Fruit fly (Drosophila melanogaster) whole organism, embryonic: ENCODE results near the gene CG31717.

Experiments
- B-H2 ChIP-seq: fragments of 200-800 bp; sonication (Bioruptor generic); optimal IDR thresholded peaks from 2 replicates; lab custom pipeline; 2018; ENCODE audit warnings: missing biosample characterization, mild to moderate bottlenecking, missing genetic modification characterization
- BEAF-32 ChIP-seq: fragments of 200-800 bp; sonication (Bioruptor generic); optimal IDR thresholded peaks from 3 replicates; lab custom pipeline; 2017; ENCODE audit warnings: missing biosample characterization, missing genetic modification characterization, mild to moderate bottlenecking, moderate library complexity, missing genetic modification reagents
- Bgb ChIP-seq: fragments of 200-800 bp; sonication (Bioruptor generic); IDR thresholded peaks from 2 replicates; pipeline ENCODE4 v1.3.6; 2022; ENCODE audit warnings: missing biosample characterization, missing genetic modification characterization; ENCODE audit not compliant: partially characterized antibody
- CG1024 ChIP-seq: fragments of 200-800 bp; sonication (Bioruptor generic); IDR thresholded peaks from 2 replicates; pipeline ENCODE4 v1.3.6; 2022; ENCODE audit warnings: missing biosample characterization, missing genetic modification characterization
- CG10267 ChIP-seq: fragments of 200-800 bp; sonication (Bioruptor generic); optimal IDR thresholded peaks from 2 replicates; lab custom pipeline; 2018; ENCODE audit warnings: missing biosample characterization, mild to moderate bottlenecking, missing genetic modification characterization, moderate library complexity
- CG15696 ChIP-seq: fragments of 200-800 bp; sonication (Bioruptor generic); optimal IDR thresholded peaks from 2 replicates; lab custom pipeline; 2019; ENCODE audit warnings: missing biosample characterization, mild to moderate bottlenecking, missing genetic modification characterization, moderate library complexity
- CG1603 ChIP-seq: fragments of 200-800 bp; sonication (Bioruptor generic); optimal IDR thresholded peaks from 2 replicates; lab custom pipeline; 2019; ENCODE audit warnings: missing biosample characterization, mild to moderate bottlenecking, missing genetic modification characterization, moderate library complexity
- CG17829 ChIP-seq: fragments of 200-800 bp; optimal IDR thresholded peaks from 2 replicates; lab custom pipeline; 2019; ENCODE audit warnings: missing biosample characterization, mild to moderate bottlenecking, missing genetic modification characterization, moderate library complexity
- CG2116 ChIP-seq: fragments of 200-800 bp; sonication (Bioruptor generic); optimal IDR thresholded peaks from 3 replicates; lab custom pipeline; 2018; ENCODE audit warnings: missing biosample characterization, mild to moderate bottlenecking, missing genetic modification characterization
- CG30020 ChIP-seq: fragments of 200-800 bp; optimal IDR thresholded peaks from 2 replicates; lab custom pipeline; 2019; ENCODE audit warnings: missing biosample characterization, mild to moderate bottlenecking, missing genetic modification characterization, moderate library complexity
- CG3281 ChIP-seq: fragments of 200-800 bp; sonication (Bioruptor generic); optimal IDR thresholded peaks from 3 replicates; lab custom pipeline; 2017; ENCODE audit warnings: missing biosample characterization, mild to moderate bottlenecking, missing genetic modification characterization
- CG4617 ChIP-seq: fragments of 200-800 bp; sonication (Bioruptor generic); optimal IDR thresholded peaks from 3 replicates; lab custom pipeline; 2016; ENCODE audit warnings: missing biosample characterization, missing genetic modification characterization, borderline replicate concordance
- CG6791 ChIP-seq: fragments of 200-800 bp; sonication (Bioruptor generic); IDR thresholded peaks from 3 replicates; pipeline ENCODE4 v1.3.6; 2022; ENCODE audit warnings: missing biosample characterization, missing genetic modification characterization; ENCODE audit not compliant: partially characterized antibody
- CG6813 ChIP-seq: fragments of 200-800 bp; sonication (Bioruptor generic); optimal IDR thresholded peaks from 2 replicates; lab custom pipeline; 2017; ENCODE audit warnings: missing biosample characterization, missing genetic modification characterization, mild to moderate bottlenecking, moderate library complexity, missing genetic modification reagents
- CG7271 ChIP-seq: fragments of 200-800 bp; sonication (Bioruptor generic); optimal IDR thresholded peaks from 2 replicates; lab custom pipeline; 2018; ENCODE audit warnings: missing biosample characterization, mild to moderate bottlenecking, missing genetic modification characterization, moderate library complexity
- CG8924 ChIP-seq: fragments of 200-800 bp; optimal IDR thresholded peaks from 3 replicates; lab custom pipeline; 2019; ENCODE audit warnings: missing biosample characterization, mild to moderate bottlenecking, missing genetic modification characterization, moderate library complexity
- CG9797 ChIP-seq: fragments of 200-800 bp; sonication (Bioruptor generic); optimal IDR thresholded peaks from 3 replicates; lab custom pipeline; 2018; ENCODE audit warnings: missing biosample characterization, mild to moderate bottlenecking, missing genetic modification characterization
- CG9932 ChIP-seq: fragments of 200-800 bp; sonication (Bioruptor generic); IDR thresholded peaks from 2 replicates; pipeline ENCODE4 v1.3.6; 2022; ENCODE audit warnings: missing biosample characterization, missing genetic modification characterization
- Dek ChIP-seq: fragments of 200-800 bp; sonication (Bioruptor generic); optimal IDR thresholded peaks from 3 replicates; lab custom pipeline; 2019; ENCODE audit warnings: missing biosample characterization, mild to moderate bottlenecking, missing genetic modification characterization, moderate library complexity
- Dll ChIP-seq: fragments of 200-800 bp; sonication (Bioruptor generic); IDR thresholded peaks from 4 replicates; pipeline ENCODE4 v1.3.6; 2022; ENCODE audit warnings: missing biosample characterization, missing genetic modification characterization; ENCODE audit not compliant: partially characterized antibody
- Dp ChIP-seq: fragments of 200-800 bp; sonication (Bioruptor generic); optimal IDR thresholded peaks from 2 replicates; lab custom pipeline; 2018; ENCODE audit warnings: missing biosample characterization, mild to moderate bottlenecking, missing genetic modification characterization, moderate library complexity
- Elba2 ChIP-seq: fragments of 200-800 bp; sonication (Bioruptor generic); optimal IDR thresholded peaks from 3 replicates; lab custom pipeline; 2016; ENCODE audit warnings: missing biosample characterization, missing genetic modification characterization
- Ets97D ChIP-seq: fragments of 200-800 bp; sonication (Bioruptor generic); optimal IDR thresholded peaks from 3 replicates; lab custom pipeline; 2016; ENCODE audit warnings: missing biosample characterization, missing genetic modification characterization
- Fer2 ChIP-seq: fragments of 200-800 bp; sonication (Bioruptor generic); optimal IDR thresholded peaks from 2 replicates; lab custom pipeline; 2018; ENCODE audit warnings: missing biosample characterization, mild to moderate bottlenecking, missing genetic modification characterization, moderate library complexity
- Fer3 ChIP-seq: fragments of 200-800 bp; sonication (Bioruptor generic); optimal IDR thresholded peaks from 2 replicates; lab custom pipeline; 2018; ENCODE audit warnings: missing biosample characterization, mild to moderate bottlenecking, missing genetic modification characterization, moderate library complexity
- HLH4C ChIP-seq: fragments of 200-800 bp; sonication (Bioruptor generic); IDR thresholded peaks from 3 replicates; pipeline ENCODE4 v1.3.6; 2022; ENCODE audit warnings: missing biosample characterization, missing genetic modification characterization; ENCODE audit not compliant: partially characterized antibody
- Hmx ChIP-seq: fragments of 200-800 bp; sonication (Bioruptor generic); optimal IDR thresholded peaks from 2 replicates; lab custom pipeline; 2016; ENCODE audit warnings: missing biosample characterization, missing genetic modification characterization
- MESR4 ChIP-seq: fragments of 200-800 bp; sonication (Bioruptor generic); optimal IDR thresholded peaks from 2 replicates; lab custom pipeline; 2018; ENCODE audit warnings: missing biosample characterization, mild to moderate bottlenecking, missing genetic modification characterization, moderate library complexity
- Oli ChIP-seq: fragments of 200-800 bp; sonication (Bioruptor generic); optimal IDR thresholded peaks from 2 replicates; lab custom pipeline; 2018; ENCODE audit warnings: missing biosample characterization, mild to moderate bottlenecking, missing genetic modification characterization, moderate library complexity
- Ptx1 ChIP-seq: fragments of 200-800 bp; sonication (Bioruptor generic); IDR thresholded peaks from 2 replicates; pipeline ENCODE4 v1.3.6; 2022; ENCODE audit warnings: missing biosample characterization, missing genetic modification characterization
- Sin3A ChIP-seq: fragments of >200 bp; optimal IDR thresholded peaks from 2 replicates; lab custom pipeline; 2018
- Sry-δ ChIP-seq: fragments of 200-800 bp; sonication (Bioruptor generic); optimal IDR thresholded peaks from 2 replicates; lab custom pipeline; 2016; ENCODE audit warnings: missing biosample characterization, missing genetic modification characterization
- YL-1 ChIP-seq: fragments of 200-800 bp; sonication (Bioruptor generic); optimal IDR thresholded peaks from 3 replicates; lab custom pipeline; 2017; ENCODE audit warnings: missing biosample characterization, mild to moderate bottlenecking, missing genetic modification characterization
- amos ChIP-seq: fragments of 200-800 bp; sonication (Bioruptor generic); IDR thresholded peaks from 2 replicates; pipeline ENCODE4 v1.3.6; 2022; ENCODE audit warnings: missing biosample characterization, missing genetic modification characterization; ENCODE audit not compliant: partially characterized antibody
- bbx ChIP-seq: fragments of 200-800 bp; sonication (Bioruptor generic); IDR thresholded peaks from 2 replicates; pipeline ENCODE4 v1.3.6; 2022; ENCODE audit warnings: missing biosample characterization, missing genetic modification characterization; ENCODE audit not compliant: partially characterized antibody
- crol ChIP-seq: fragments of 200-800 bp; sonication (Bioruptor generic); IDR thresholded peaks from 2 replicates; pipeline ENCODE4 v1.3.6; 2022; ENCODE audit warnings: missing biosample characterization, missing genetic modification characterization
- gem ChIP-seq: fragments of 200-800 bp; sonication (Bioruptor generic); optimal IDR thresholded peaks from 2 replicates; lab custom pipeline; 2019; ENCODE audit warnings: missing biosample characterization, mild to moderate bottlenecking, missing genetic modification characterization, moderate library complexity
- hkb ChIP-seq, 2 experiments: fragments of 200-800 bp in 1 of 2; fragments of >200 bp in 1 of 2; sonication (Bioruptor generic) in 1 of 2; IDR thresholded peaks in 1 of 2; optimal IDR thresholded peaks in 1 of 2; 2 replicates each; pipeline versions ENCODE4 v1.3.6 to Lab custom; 2017 to 2022; ENCODE audit warnings: missing biosample characterization in 1 of 2, missing genetic modification characterization in 1 of 2
- lilli ChIP-seq: fragments of 200-800 bp; sonication (Bioruptor generic); optimal IDR thresholded peaks from 3 replicates; lab custom pipeline; 2016; ENCODE audit warnings: missing biosample characterization, missing genetic modification characterization
- nerfin-1 ChIP-seq: fragments of 200-800 bp; sonication (Bioruptor generic); optimal IDR thresholded peaks from 3 replicates; lab custom pipeline; 2019; ENCODE audit warnings: missing biosample characterization, mild to moderate bottlenecking, missing genetic modification characterization, moderate library complexity
- nmo ChIP-seq: fragments of 200-800 bp; sonication (Bioruptor generic); optimal IDR thresholded peaks from 2 replicates; lab custom pipeline; 2018; ENCODE audit warnings: missing biosample characterization, mild to moderate bottlenecking, missing genetic modification characterization, moderate library complexity
- pfk ChIP-seq: fragments of 200-800 bp; sonication (Bioruptor generic); optimal IDR thresholded peaks from 2 replicates; lab custom pipeline; 2018; ENCODE audit warnings: missing biosample characterization, mild to moderate bottlenecking, missing genetic modification characterization, moderate library complexity
- row ChIP-seq: fragments of 200-800 bp; sonication (Bioruptor generic); IDR thresholded peaks from 3 replicates; pipeline ENCODE4 v1.3.6; 2022; ENCODE audit warnings: missing biosample characterization, missing genetic modification characterization
- slp2 ChIP-seq: fragments of 200-800 bp; sonication (Bioruptor generic); optimal IDR thresholded peaks from 2 replicates; lab custom pipeline; 2016; ENCODE audit warnings: missing biosample characterization, missing genetic modification characterization
- trem ChIP-seq: fragments of 200-800 bp; optimal IDR thresholded peaks from 3 replicates; lab custom pipeline; 2019; ENCODE audit warnings: missing biosample characterization, mild to moderate bottlenecking, missing genetic modification characterization, moderate library complexity
- unc-4 ChIP-seq: fragments of 200-800 bp; sonication (Bioruptor generic); IDR thresholded peaks from 2 replicates; pipeline ENCODE4 v1.3.6; 2022; ENCODE audit warnings: missing biosample characterization, missing genetic modification characterization; ENCODE audit not compliant: partially characterized antibody
- vnd ChIP-seq: fragments of 200-800 bp; sonication (Bioruptor generic); IDR thresholded peaks from 3 replicates; pipeline ENCODE4 v1.3.6; 2022; ENCODE audit warnings: missing biosample characterization, missing genetic modification characterization; ENCODE audit not compliant: partially characterized antibody
- zen ChIP-seq: fragments of 200-800 bp; sonication (Bioruptor generic); optimal IDR thresholded peaks from 3 replicates; lab custom pipeline; 2018; ENCODE audit warnings: missing biosample characterization, mild to moderate bottlenecking, missing genetic modification characterization, moderate library complexity

CG31717 gene

DNA sequence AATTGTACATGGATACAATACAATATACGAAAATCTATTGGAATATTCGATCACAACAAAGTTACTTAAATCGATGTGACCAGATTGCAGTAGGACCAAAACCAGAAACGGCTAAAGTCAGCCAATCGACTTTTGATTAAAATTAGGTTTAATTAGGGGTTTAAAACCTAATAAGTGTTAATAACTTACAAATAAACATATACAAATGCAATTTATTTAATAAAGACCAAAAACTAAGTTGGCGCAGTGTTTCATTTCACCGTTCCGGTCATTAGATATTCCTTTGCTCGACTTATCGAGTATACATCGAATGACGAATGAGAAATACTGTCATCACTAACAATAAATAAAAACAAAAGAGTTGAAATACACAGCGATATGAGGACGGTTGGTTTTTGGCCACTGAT is at the start of gene CG31717, which contains the start of gene bsk:
Gene CG31717 (plus strand): TSS at position 297 of the 407 bp plus-strand sequence.
Gene bsk (minus strand): TSS at position 61 of the 407 bp plus-strand sequence.
- TF ChIP-seq gem (tag; lab: Kevin White, UChicago) (no peak), Fer2 (tag; lab: Kevin White, UChicago) (no peak), Ptx1 (GFP tag; lab: Robert Waterston, UW) (no peak), amos (no peak; the same call in 1 of the 2 replicates), CG9932 (GFP tag; lab: Robert Waterston, UW) (no peak), row (GFP tag; lab: Robert Waterston, UW) (peak; percentile 65), CG30020 (tag; lab: Kevin White, UChicago) (peak; percentile 97), CG7271 (tag; lab: Kevin White, UChicago) (peak; percentile 14), nmo (GFP tag; lab: Kevin White, UChicago) (peak; percentile 60), zen (peak; percentile 67), MESR4 (GFP tag; lab: Kevin White, UChicago) (peak; percentile 35), CG1024 (GFP tag; lab: Robert Waterston, UW) (0 out of 2 replicates have a peak, but pooled peaks have one; percentile 11), CG6791 (GFP tag; lab: Robert Waterston, UW) (peak; percentile 58; the same call in 1 of the 3 replicates), CG15696 (tag; lab: Kevin White, UChicago) (no peak), hkb (optimal IDR thresholded peaks at IDR 0.05; lab: Kevin White, UChicago) (no peak), hkb (GFP tag; IDR thresholded peaks at IDR 0.05; lab: Robert Waterston, UW) (no peak), Hmx (GFP tag; lab: Kevin White, UChicago) (peak; percentile 19), Dp (GFP tag; lab: Kevin White, UChicago) (peak; percentile 21), BEAF-32 (GFP tag; lab: Kevin White, UChicago) (peak; percentile 77), CG3281 (GFP tag; lab: Kevin White, UChicago) (no peak), Fer3 (no peak), crol (GFP tag; lab: Robert Waterston, UW) (no peak), Dek (tag; lab: Kevin White, UChicago) (no peak), HLH4C (peak; percentile 49; the same call in 1 of the 3 replicates), Bgb (GFP tag; lab: Robert Waterston, UW) (peak; percentile 34; the same call in 1 of the 2 replicates), pfk (GFP tag; lab: Kevin White, UChicago) (peak; percentile 97), unc-4 (peak; percentile 61; the same call in 1 of the 2 replicates), CG1603 (peak; percentile 93), B-H2 (peak; percentile 5), CG8924 (peak; percentile 73), lilli (GFP tag; lab: Kevin White, UChicago) (peak; percentile 7), bbx (GFP tag; lab: Robert Waterston, UW) (no peak; the same call in 1 of the 2 replicates), Ets97D (GFP tag; lab: Kevin White, UChicago) (peak; percentile 43), CG9797 (GFP tag; lab: Kevin White, UChicago) (peak; percentile 73), slp2 (GFP tag; lab: Kevin White, UChicago) (no peak), CG17829 (tag; lab: Kevin White, UChicago) (peak; percentile 38), nerfin-1 (tag; lab: Kevin White, UChicago) (peak; percentile 38), CG4617 (peak; percentile 76), CG6813 (GFP tag; lab: Kevin White, UChicago) (no peak), YL-1 (peak; percentile 36), vnd (GFP tag; lab: Robert Waterston, UW) (peak; percentile 39; the same call in 1 of the 3 replicates), Sry-δ (GFP tag; lab: Kevin White, UChicago) (peak; percentile 87), Sin3A (lab: Kevin White, UChicago) (peak; percentile 19), trem (tag; lab: Kevin White, UChicago) (peak; percentile 82), Oli (tag; lab: Kevin White, UChicago) (no peak), Elba2 (GFP tag; lab: Kevin White, UChicago) (peak; percentile 83), CG10267 (tag; lab: Kevin White, UChicago) (peak; percentile 45), CG2116 (GFP tag; lab: Kevin White, UChicago) (peak; percentile 78), Dll (GFP tag; lab: Robert Waterston, UW) (peak; percentile 68; the same call in 2 of the 4 replicates)
